Worm (Caenorhabditis elegans) whole organism, midembryonic: Measurements from ENCODE around the gene F45D3.1.

Experiments used
- T22C8.4 ChIP-seq: fragments of 200-800 bp; sonication (Bioruptor generic); IDR thresholded peaks from 2 replicates; pipeline ENCODE4 v1.3.6; 2022; ENCODE audit warnings: missing genetic modification characterization, missing compliant biosample characterization
- cog-1 ChIP-seq: sonication (generic microtip); optimal IDR thresholded peaks from 2 replicates; lab custom pipeline; 2016; ENCODE audit warnings: missing genetic modification characterization, missing compliant biosample characterization
- flt-1 ChIP-seq: fragments of 200-800 bp; sonication (Bioruptor generic); IDR thresholded peaks from 2 replicates; pipeline ENCODE4 v1.3.6; 2022; ENCODE audit warnings: missing genetic modification characterization, missing compliant biosample characterization
- klf-2 ChIP-seq: fragments of 200-800 bp; sonication (Bioruptor generic); conservative IDR thresholded peaks from 2 replicates; pipeline ENCODE4 v1.3.6; 2022; ENCODE audit warnings: missing genetic modification reagents, missing genetic modification characterization, missing compliant biosample characterization
- med-1 ChIP-seq: sonication (generic microtip); optimal IDR thresholded peaks from 2 replicates; lab custom pipeline; 2017; ENCODE audit warnings: missing genetic modification characterization, mild to moderate bottlenecking, missing compliant biosample characterization, antibody characterized with exemption, missing genetic modification reagents; ENCODE audit not compliant: insufficient read depth
- ref-1 ChIP-seq: fragments of 200-800 bp; sonication (Bioruptor generic); conservative IDR thresholded peaks from 2 replicates; pipeline ENCODE4 v1.3.6; 2022; ENCODE audit warnings: missing genetic modification reagents, missing genetic modification characterization, missing compliant biosample characterization
- tab-1 ChIP-seq: fragments of 200-800 bp; sonication (Bioruptor generic); IDR thresholded peaks from 2 replicates; pipeline ENCODE4 v1.3.6; 2022; ENCODE audit warnings: missing genetic modification characterization, missing compliant biosample characterization
- ztf-23 ChIP-seq: fragments of 200-800 bp; sonication (Bioruptor generic); IDR thresholded peaks from 2 replicates; pipeline ENCODE4 v1.3.6; 2022; ENCODE audit warnings: missing genetic modification reagents, missing genetic modification characterization, missing compliant biosample characterization
- ztf-29 ChIP-seq: fragments of 200-800 bp; sonication (Bioruptor generic); IDR thresholded peaks from 2 replicates; pipeline ENCODE4 v1.3.6; 2022; ENCODE audit warnings: missing genetic modification reagents, missing genetic modification characterization, missing compliant biosample characterization

F45D3.1 gene

ce11 chrV:12503494-12503893, 23.4 kb upstream of the F45D3.1 start, which contains the start of gene T28H10.1:
T28H10.1 (plus strand) TSS chrV:12503794.
- TF ChIP-seq T22C8.4 (GFP tag; lab: Robert Waterston, UW) (no peak), ztf-29 (no peak), cog-1 (tag; lab: Kevin White, UChicago) (no peak), med-1 (no peak), tab-1 (GFP tag; lab: Robert Waterston, UW) (no peak), flt-1 (GFP tag; lab: Robert Waterston, UW) (no peak), ref-1 (GFP tag; lab: Robert Waterston, UW) (no peak), ztf-23 (GFP tag; lab: Robert Waterston, UW) (no peak), klf-2 (GFP tag; lab: Robert Waterston, UW) (no peak)

DNA sequence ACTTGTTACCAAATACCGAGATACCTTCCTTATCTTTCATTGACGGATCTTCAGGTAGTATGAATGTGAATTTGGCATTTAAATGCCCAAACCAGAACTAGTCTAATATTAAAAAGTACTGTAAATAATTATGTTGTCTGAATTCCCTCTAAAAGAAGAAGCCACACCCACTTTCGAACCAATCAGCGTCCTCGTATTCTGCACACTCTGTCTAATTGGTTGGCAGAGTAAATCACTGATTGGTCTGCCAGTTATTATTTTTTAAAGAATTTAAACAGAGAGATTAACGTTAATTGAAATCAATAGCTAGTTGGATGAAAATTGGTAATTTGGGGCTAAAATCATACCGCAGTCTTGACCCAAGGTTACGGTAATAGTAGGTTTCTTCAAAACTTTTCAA, 21.1 kb upstream of the F45D3.1 start:
- TF ChIP-seq ref-1 (GFP tag; lab: Robert Waterston, UW), result no peak
- TF ChIP-seq T22C8.4 (GFP tag; lab: Robert Waterston, UW), result no peak
- TF ChIP-seq tab-1 (GFP tag; lab: Robert Waterston, UW), result no peak
- TF ChIP-seq cog-1 (tag; lab: Kevin White, UChicago), result no peak
- TF ChIP-seq klf-2 (GFP tag; lab: Robert Waterston, UW), result no peak
- no peak for TF ChIP-seq flt-1 (GFP tag; lab: Robert Waterston, UW)
- no peak for TF ChIP-seq ztf-23 (GFP tag; lab: Robert Waterston, UW)
- TF ChIP-seq med-1, result no peak
- TF ChIP-seq ztf-29, result no peak

DNA sequence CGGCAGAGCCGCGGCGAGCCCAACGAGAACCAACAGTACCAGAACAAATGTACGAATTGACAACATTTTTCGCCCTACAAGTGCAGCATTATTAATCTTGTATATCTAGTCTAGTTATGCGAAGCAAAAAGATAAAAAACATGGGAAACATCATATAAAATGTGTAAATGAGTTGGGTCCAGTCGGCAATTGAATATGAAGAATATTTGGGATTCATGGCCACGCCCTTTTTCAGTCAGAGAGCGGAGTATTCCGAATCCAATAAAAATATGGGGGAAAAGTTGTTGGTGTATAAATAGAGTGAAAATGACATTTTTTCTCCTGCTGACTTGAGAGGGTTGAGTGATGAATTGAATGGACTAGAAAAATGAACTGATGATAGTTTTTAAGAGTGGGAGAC, 20.7 kb upstream of the F45D3.1 start, which contains the start of gene nlp-46:
Gene nlp-46, minus strand, starts transcription at position 101 of the 400 bp plus-strand sequence.
- TF ChIP-seq med-1, result no peak
- no peak for TF ChIP-seq ref-1 (GFP tag; lab: Robert Waterston, UW)
- TF ChIP-seq T22C8.4 (GFP tag; lab: Robert Waterston, UW), result no peak
- no peak for TF ChIP-seq flt-1 (GFP tag; lab: Robert Waterston, UW)
- no peak for TF ChIP-seq ztf-29
- TF ChIP-seq cog-1 (tag; lab: Kevin White, UChicago), result no peak

DNA sequence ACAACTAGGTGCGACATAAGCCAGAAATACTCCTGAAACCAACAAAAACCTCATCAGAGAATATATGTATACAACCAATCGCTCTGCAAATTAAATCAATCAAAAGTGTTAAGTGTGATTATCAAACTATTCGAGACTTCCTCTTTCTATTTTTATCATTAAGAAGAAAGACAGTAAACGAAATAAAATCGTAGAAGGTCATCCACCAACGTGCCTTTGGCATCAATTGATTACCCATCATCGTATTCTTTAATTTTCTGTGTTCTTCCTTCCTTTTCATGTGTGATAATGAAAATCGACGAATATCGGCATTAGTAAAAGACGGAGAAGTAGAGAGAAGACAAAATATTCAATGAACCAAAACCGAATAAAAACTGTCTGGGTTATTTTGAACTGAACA, 14.9 kb upstream of the F45D3.1 start:
- TF ChIP-seq ztf-23 (GFP tag; lab: Robert Waterston, UW) (no peak), klf-2 (GFP tag; lab: Robert Waterston, UW) (no peak), T22C8.4 (GFP tag; lab: Robert Waterston, UW) (no peak), cog-1 (tag; lab: Kevin White, UChicago) (no peak), ref-1 (GFP tag; lab: Robert Waterston, UW) (no peak), ztf-29 (no peak), med-1 (no peak), flt-1 (GFP tag; lab: Robert Waterston, UW) (no peak), tab-1 (GFP tag; lab: Robert Waterston, UW) (no peak)

- TF ChIP-seq klf-2 (GFP tag; lab: Robert Waterston, UW) (no peak), tab-1 (GFP tag; lab: Robert Waterston, UW) (no peak), flt-1 (GFP tag; lab: Robert Waterston, UW) (no peak), ztf-29 (no peak), T22C8.4 (GFP tag; lab: Robert Waterston, UW) (no peak), med-1 (no peak)
These were observed 14.1 kb upstream of the F45D3.1 start, which contains the start of the genes T28H10.2 and lgmn-1 for ce11 chrV:12512773-12513172. T28H10.2 (minus strand) TSS chrV:12512949. lgmn-1 (plus strand) TSS chrV:12513056.

DNA sequence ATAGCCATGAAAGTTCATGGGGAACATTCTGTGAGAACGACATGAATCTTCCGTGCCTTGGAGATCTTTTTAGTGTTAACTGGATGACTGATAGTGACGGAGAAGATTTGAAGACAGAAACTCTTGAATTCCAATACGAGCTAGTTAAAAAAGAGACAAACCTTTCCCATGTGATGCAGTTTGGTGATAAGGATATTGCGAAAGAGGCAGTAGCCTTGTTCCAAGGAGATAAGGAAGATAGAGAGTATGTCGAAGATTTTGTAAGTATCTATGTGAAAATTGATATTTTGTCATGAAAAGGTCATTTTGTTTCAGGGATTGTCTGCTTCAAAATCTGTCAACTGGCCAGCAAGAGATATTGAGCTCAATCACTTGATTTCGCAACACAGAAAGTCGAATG, 13.0 kb upstream of the F45D3.1 start:
- TF ChIP-seq flt-1 (GFP tag; lab: Robert Waterston, UW), result no peak
- no peak for TF ChIP-seq tab-1 (GFP tag; lab: Robert Waterston, UW)
- no peak for TF ChIP-seq ref-1 (GFP tag; lab: Robert Waterston, UW)
- TF ChIP-seq cog-1 (tag; lab: Kevin White, UChicago), result no peak

- no peak for TF ChIP-seq ztf-29
- TF ChIP-seq med-1, result no peak
- TF ChIP-seq flt-1 (GFP tag; lab: Robert Waterston, UW), result no peak
- no peak for TF ChIP-seq cog-1 (tag; lab: Kevin White, UChicago)
- TF ChIP-seq T22C8.4 (GFP tag; lab: Robert Waterston, UW), result no peak
- no peak for TF ChIP-seq ztf-23 (GFP tag; lab: Robert Waterston, UW)
- TF ChIP-seq tab-1 (GFP tag; lab: Robert Waterston, UW), result no peak
- TF ChIP-seq ref-1 (GFP tag; lab: Robert Waterston, UW), result no peak
- no peak for TF ChIP-seq klf-2 (GFP tag; lab: Robert Waterston, UW)
These were observed 9.7 kb upstream of the F45D3.1 start, which contains the start of gene cal-1 for ce11 chrV:12517148-12517547. cal-1 (minus strand) TSS chrV:12517248.

DNA sequence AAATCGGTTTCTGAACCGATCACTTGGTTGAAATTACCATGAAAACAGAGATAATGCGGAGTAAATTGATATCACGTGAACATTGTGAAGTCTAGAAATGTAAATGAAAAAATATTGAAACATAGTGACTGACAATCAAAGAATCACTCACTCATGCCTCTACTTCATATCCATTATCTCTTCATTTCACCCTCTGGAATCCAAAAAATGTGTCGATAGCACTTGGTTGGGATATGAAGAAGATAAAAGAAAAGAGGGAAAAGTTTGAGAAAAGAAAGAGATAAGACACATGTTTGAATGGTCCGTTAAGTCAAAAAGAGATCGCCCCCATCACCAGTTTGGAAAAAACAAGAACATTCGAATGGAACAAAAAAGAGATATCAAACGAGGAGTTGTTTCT, 9.1 kb upstream of the F45D3.1 start:
- TF ChIP-seq ztf-29 (no peak), flt-1 (GFP tag; lab: Robert Waterston, UW) (no peak), T22C8.4 (GFP tag; lab: Robert Waterston, UW) (no peak), med-1 (no peak), klf-2 (GFP tag; lab: Robert Waterston, UW) (no peak), tab-1 (GFP tag; lab: Robert Waterston, UW) (no peak), ref-1 (GFP tag; lab: Robert Waterston, UW) (no peak), ztf-23 (GFP tag; lab: Robert Waterston, UW) (no peak), cog-1 (tag; lab: Kevin White, UChicago) (no peak)

ce11 chrV:12518770-12519169, 8.1 kb upstream of the F45D3.1 start:
- TF ChIP-seq T22C8.4 (GFP tag; lab: Robert Waterston, UW) (no peak), ztf-29 (no peak), ztf-23 (GFP tag; lab: Robert Waterston, UW) (no peak), cog-1 (tag; lab: Kevin White, UChicago) (no peak), flt-1 (GFP tag; lab: Robert Waterston, UW) (no peak), klf-2 (GFP tag; lab: Robert Waterston, UW) (no peak), tab-1 (GFP tag; lab: Robert Waterston, UW) (no peak), med-1 (no peak), ref-1 (GFP tag; lab: Robert Waterston, UW) (no peak)

- TF ChIP-seq ztf-29, result no peak
- TF ChIP-seq ref-1 (GFP tag; lab: Robert Waterston, UW), result no peak
- no peak for TF ChIP-seq tab-1 (GFP tag; lab: Robert Waterston, UW)
- no peak for TF ChIP-seq T22C8.4 (GFP tag; lab: Robert Waterston, UW)
- TF ChIP-seq cog-1 (tag; lab: Kevin White, UChicago), result no peak
- no peak for TF ChIP-seq ztf-23 (GFP tag; lab: Robert Waterston, UW)
- no peak for TF ChIP-seq flt-1 (GFP tag; lab: Robert Waterston, UW)
These were observed 3.5 kb upstream of the F45D3.1 start for ce11 chrV:12523356-12523755.
